Fruit fly (Drosophila melanogaster): ENCODE data around the gene Pitslre.

Pitslre gene

DNA sequence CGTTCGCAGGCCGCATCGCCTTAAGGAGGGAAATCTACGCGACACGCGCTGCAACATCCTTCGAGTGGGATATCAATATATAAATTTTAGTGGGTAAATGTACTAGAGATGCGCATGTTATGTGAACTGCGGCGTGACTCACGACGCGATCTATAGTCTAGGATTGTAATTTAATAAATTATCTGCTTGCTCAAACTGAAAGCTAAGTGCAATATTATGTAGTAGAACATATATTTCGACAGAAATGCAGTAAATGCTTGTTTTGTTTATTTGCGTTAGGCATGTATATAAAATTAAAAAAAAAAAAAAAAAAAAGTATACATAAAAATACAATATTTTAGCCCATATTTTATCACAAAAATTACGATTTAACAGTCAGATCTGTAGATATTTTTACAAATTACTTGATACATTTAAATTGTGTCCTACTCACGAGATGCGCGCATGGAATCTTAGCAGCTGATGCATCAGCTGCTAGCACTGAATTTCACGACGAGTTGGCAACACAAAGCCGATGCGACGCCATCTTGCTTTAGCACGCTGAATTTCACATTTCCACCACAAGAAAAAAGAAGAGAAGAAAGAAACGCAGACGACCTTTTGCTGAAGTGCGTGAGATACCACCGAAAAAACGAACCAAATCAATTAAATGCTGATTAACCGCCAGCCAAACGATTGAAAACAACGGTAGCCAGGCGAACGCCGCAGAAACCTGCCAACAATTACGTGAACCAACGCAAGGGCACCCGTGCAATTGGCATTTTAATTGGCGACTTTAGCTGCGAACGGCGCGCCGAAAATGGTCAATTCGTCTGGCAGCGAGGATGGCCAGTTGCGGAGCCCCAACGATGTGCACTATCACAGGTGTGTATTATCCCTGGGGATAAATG is at the start of gene Pitslre, which contains the start of gene CG4042 (continued):
- no peak for TF ChIP-seq Lpt (GFP tag; optimal IDR thresholded peaks at IDR 0.05)
- TF ChIP-seq CG13624 (GFP tag; optimal IDR thresholded peaks at IDR 0.05), result no peak
- no peak for TF ChIP-seq Doc2 (GFP tag; IDR thresholded peaks at IDR 0.05)
- TF ChIP-seq CG16813 (GFP tag; IDR thresholded peaks at IDR 0.05; ENCODE audit: partially characterized antibody), result peak; percentile 74; the same call in 2 of the 3 replicates
- no peak for TF ChIP-seq CG3281 (GFP tag; optimal IDR thresholded peaks at IDR 0.05)
- peak; percentile 38; the same call in 1 of the 2 replicates for TF ChIP-seq Xrp1 (GFP tag; IDR thresholded peaks at IDR 0.05)
- no peak for TF ChIP-seq cg (GFP tag; optimal IDR thresholded peaks at IDR 0.05)
- TF ChIP-seq CG2202 (tag; optimal IDR thresholded peaks at IDR 0.05), result no peak
- TF ChIP-seq CG4730 (GFP tag; IDR thresholded peaks at IDR 0.05), result 0 out of 2 replicates have a peak, but pooled peaks have one; percentile 6
- peak; percentile 81 for TF ChIP-seq CG13287 (GFP tag; IDR thresholded peaks at IDR 0.05; ENCODE audit: partially characterized antibody)
- peak; percentile 90 for TF ChIP-seq Dll (GFP tag; IDR thresholded peaks at IDR 0.05; ENCODE audit: partially characterized antibody)
- no peak for TF ChIP-seq pb (GFP tag; optimal IDR thresholded peaks at IDR 0.05)
- no peak for TF ChIP-seq gro (GFP tag; optimal IDR thresholded peaks at IDR 0.05)
- TF ChIP-seq gsb-n (tag; optimal IDR thresholded peaks at IDR 0.05), result no peak
- TF ChIP-seq D19B (GFP tag; optimal IDR thresholded peaks at IDR 0.05), result peak; percentile 25
- TF ChIP-seq CG15514 (GFP tag; optimal IDR thresholded peaks at IDR 0.05), result peak; percentile 22
- no peak for TF ChIP-seq CG14965 (GFP tag; optimal IDR thresholded peaks at IDR 0.05; ENCODE audit: borderline replicate concordance)
- TF ChIP-seq CG5180 (GFP tag; optimal IDR thresholded peaks at IDR 0.05), result peak; percentile 10
- no peak for TF ChIP-seq abd-A (tag; optimal IDR thresholded peaks at IDR 0.05)
- TF ChIP-seq CG4707 (GFP tag; optimal IDR thresholded peaks at IDR 0.05), result no peak
- TF ChIP-seq CG9797 (GFP tag; optimal IDR thresholded peaks at IDR 0.05), result no peak
- peak; percentile 29 for TF ChIP-seq CG12942 (GFP tag; optimal IDR thresholded peaks at IDR 0.05)
- TF ChIP-seq gfzf (GFP tag; optimal IDR thresholded peaks at IDR 0.05), result no peak
- TF ChIP-seq trem (tag; optimal IDR thresholded peaks at IDR 0.05), result peak; percentile 97
- TF ChIP-seq CG11085 (GFP tag; IDR thresholded peaks at IDR 0.05), result no peak
- TF ChIP-seq yki (optimal IDR thresholded peaks at IDR 0.05), result no peak
- TF ChIP-seq CG8765 (GFP tag; IDR thresholded peaks at IDR 0.05), result no peak
- TF ChIP-seq Ptx1 (GFP tag; IDR thresholded peaks at IDR 0.05), result 0 out of 2 replicates have a peak, but pooled peaks have one; percentile 15
- TF ChIP-seq row (GFP tag; IDR thresholded peaks at IDR 0.05), result peak; percentile 86
- TF ChIP-seq CG4820 (GFP tag; optimal IDR thresholded peaks at IDR 0.05), result peak; percentile 37
- peak; percentile 59 for TF ChIP-seq Max (GFP tag; optimal IDR thresholded peaks at IDR 0.05)
- no peak for TF ChIP-seq ERR (GFP tag; optimal IDR thresholded peaks at IDR 0.05)
- TF ChIP-seq dysf (GFP tag; IDR thresholded peaks at IDR 0.05), result peak; percentile 36; the same call in 1 of the 3 replicates
- peak; percentile 12 to 68 for TF ChIP-seq Pdp1 (GFP tag; optimal IDR thresholded peaks at IDR 0.05)
- TF ChIP-seq tll (GFP tag; optimal IDR thresholded peaks at IDR 0.05), result no peak
- TF ChIP-seq Rfx (GFP tag; IDR thresholded peaks at IDR 0.05), result peak; percentile 49
- peak; percentile 90 for TF ChIP-seq sens (GFP tag)
- no peak for TF ChIP-seq jigr1 (GFP tag; IDR thresholded peaks at IDR 0.05)
- TF ChIP-seq Dek (tag; optimal IDR thresholded peaks at IDR 0.05), result peak; percentile 36
- no peak for TF ChIP-seq btn (GFP tag; optimal IDR thresholded peaks at IDR 0.05)
- no peak for TF ChIP-seq pho (GFP tag; optimal IDR thresholded peaks at IDR 0.05)
- peak; percentile 41 for TF ChIP-seq CG9215 (GFP tag; IDR thresholded peaks at IDR 0.05)
- peak; percentile 6 for TF ChIP-seq stwl (tag; optimal IDR thresholded peaks at IDR 0.05)
- TF ChIP-seq inv (GFP tag; IDR thresholded peaks at IDR 0.05; ENCODE audit: partially characterized antibody), result peak; percentile 63
- no peak for TF ChIP-seq nerfin-1 (tag; optimal IDR thresholded peaks at IDR 0.05)
- no peak for TF ChIP-seq h (optimal IDR thresholded peaks at IDR 0.05)
- TF ChIP-seq HmgD (GFP tag; optimal IDR thresholded peaks at IDR 0.05), result no peak
- TF ChIP-seq CrebB (tag; optimal IDR thresholded peaks at IDR 0.05), result no peak
- TF ChIP-seq Sry-δ (GFP tag; optimal IDR thresholded peaks at IDR 0.05), result peak; percentile 55

All from whole organism, embryonic.